Fruit fly (Drosophila melanogaster) whole organism, embryonic: ENCODE measurements around the gene HipHop.

Experiments
- Abd-B ChIP-seq: fragments of 200-800 bp; sonication (Bioruptor generic); optimal IDR thresholded peaks from 2 replicates; lab custom pipeline; 2018; ENCODE audit warnings: missing biosample characterization, mild to moderate bottlenecking, missing genetic modification characterization, moderate library complexity
- B-H1 ChIP-seq: fragments of 200-800 bp; sonication (Bioruptor generic); IDR thresholded peaks from 3 replicates; pipeline ENCODE4 v1.3.6; 2022; ENCODE audit warnings: missing biosample characterization, missing genetic modification characterization
- CG10321 ChIP-seq: fragments of 200-800 bp; sonication (Bioruptor generic); IDR thresholded peaks from 2 replicates; pipeline ENCODE4 v1.3.6; 2022; ENCODE audit warnings: missing biosample characterization, missing genetic modification characterization
- CG10462 ChIP-seq: fragments of 200-800 bp; sonication (Bioruptor generic); optimal IDR thresholded peaks from 2 replicates; lab custom pipeline; 2016; ENCODE audit warnings: missing biosample characterization, missing genetic modification characterization
- CG11504 ChIP-seq: fragments of 200-800 bp; sonication (Bioruptor generic); optimal IDR thresholded peaks from 3 replicates; lab custom pipeline; 2019; ENCODE audit warnings: missing biosample characterization, mild to moderate bottlenecking, missing genetic modification characterization, moderate library complexity
- CG11696 ChIP-seq: fragments of 200-800 bp; sonication (Bioruptor generic); IDR thresholded peaks from 2 replicates; pipeline ENCODE4 v1.3.6; 2022; ENCODE audit warnings: missing biosample characterization, missing genetic modification characterization
- CG12071 ChIP-seq: fragments of 200-800 bp; sonication (Bioruptor generic); optimal IDR thresholded peaks from 3 replicates; lab custom pipeline; 2018; ENCODE audit warnings: missing biosample characterization, mild to moderate bottlenecking, missing genetic modification characterization
- CG12769 ChIP-seq: fragments of 200-800 bp; sonication (Bioruptor generic); optimal IDR thresholded peaks from 2 replicates; lab custom pipeline; 2019; ENCODE audit warnings: missing biosample characterization, mild to moderate bottlenecking, missing genetic modification characterization, moderate library complexity
- CG15479 ChIP-seq: fragments of 200-800 bp; sonication (Bioruptor generic); optimal IDR thresholded peaks from 3 replicates; lab custom pipeline; 2019; ENCODE audit warnings: missing biosample characterization, mild to moderate bottlenecking, missing genetic modification characterization, moderate library complexity
- CG15514 ChIP-seq: fragments of 200-800 bp; sonication (Bioruptor generic); optimal IDR thresholded peaks from 3 replicates; lab custom pipeline; 2017; ENCODE audit warnings: missing biosample characterization, missing genetic modification characterization, mild to moderate bottlenecking, moderate library complexity, missing genetic modification reagents
- CG15601 ChIP-seq: fragments of 200-800 bp; sonication (Bioruptor generic); optimal IDR thresholded peaks from 3 replicates; lab custom pipeline; 2019; ENCODE audit warnings: missing biosample characterization, mild to moderate bottlenecking, missing genetic modification characterization, moderate library complexity
- CG1603 ChIP-seq: fragments of 200-800 bp; sonication (Bioruptor generic); optimal IDR thresholded peaks from 2 replicates; lab custom pipeline; 2019; ENCODE audit warnings: missing biosample characterization, mild to moderate bottlenecking, missing genetic modification characterization, moderate library complexity
- CG16815 ChIP-seq: fragments of 200-800 bp; sonication (Bioruptor generic); optimal IDR thresholded peaks from 3 replicates; lab custom pipeline; 2017; ENCODE audit warnings: missing biosample characterization, mild to moderate bottlenecking, missing genetic modification characterization
- CG17568 ChIP-seq: fragments of 200-800 bp; sonication (Bioruptor generic); optimal IDR thresholded peaks from 2 replicates; lab custom pipeline; 2018; ENCODE audit warnings: missing biosample characterization, mild to moderate bottlenecking, missing genetic modification characterization, moderate library complexity
- CG17612 ChIP-seq: fragments of 200-800 bp; sonication (Bioruptor generic); IDR thresholded peaks from 2 replicates; pipeline ENCODE4 v1.3.6; 2022; ENCODE audit warnings: missing biosample characterization, missing genetic modification characterization
- CG17829 ChIP-seq: fragments of 200-800 bp; optimal IDR thresholded peaks from 2 replicates; lab custom pipeline; 2019; ENCODE audit warnings: missing biosample characterization, mild to moderate bottlenecking, missing genetic modification characterization, moderate library complexity
- CG17912 ChIP-seq: fragments of 200-800 bp; sonication (Bioruptor generic); optimal IDR thresholded peaks from 2 replicates; lab custom pipeline; 2018; ENCODE audit warnings: missing biosample characterization, mild to moderate bottlenecking, missing genetic modification characterization
- CG2129 ChIP-seq: fragments of 200-800 bp; sonication (Bioruptor generic); IDR thresholded peaks from 2 replicates; pipeline ENCODE4 v1.3.6; 2022; ENCODE audit warnings: missing biosample characterization, missing genetic modification characterization; ENCODE audit not compliant: partially characterized antibody
- CG3065 ChIP-seq: fragments of 200-800 bp; sonication (Bioruptor generic); optimal IDR thresholded peaks from 2 replicates; lab custom pipeline; 2016; ENCODE audit warnings: missing biosample characterization, missing genetic modification characterization
- CG31388 ChIP-seq: fragments of 200-800 bp; sonication (Bioruptor generic); optimal IDR thresholded peaks from 2 replicates; lab custom pipeline; 2016; ENCODE audit warnings: missing biosample characterization, missing genetic modification characterization
- CG6854 ChIP-seq: fragments of 200-800 bp; sonication (Bioruptor generic); optimal IDR thresholded peaks from 3 replicates; lab custom pipeline; 2017; ENCODE audit warnings: missing biosample characterization, mild to moderate bottlenecking, missing genetic modification characterization
- CG7839 ChIP-seq: fragments of 200-800 bp; sonication (Bioruptor generic); optimal IDR thresholded peaks from 3 replicates; lab custom pipeline; 2018; ENCODE audit warnings: missing biosample characterization, mild to moderate bottlenecking, missing genetic modification characterization, moderate library complexity
- CG7987 ChIP-seq: fragments of 200-800 bp; sonication (Bioruptor generic); optimal IDR thresholded peaks from 2 replicates; lab custom pipeline; 2018; ENCODE audit warnings: missing biosample characterization, mild to moderate bottlenecking, missing genetic modification characterization, moderate library complexity
- CG8290 ChIP-seq, 3 experiments: fragments of 200-800 bp; sonication (Bioruptor generic); optimal IDR thresholded peaks; 2 replicates each; lab custom pipeline; 2016 to 2019; ENCODE audit warnings: missing biosample characterization in 3 of 3, missing genetic modification characterization in 3 of 3, mild to moderate bottlenecking in 2 of 3, moderate library complexity in 1 of 3
- Deaf1 ChIP-seq: fragments of 200-800 bp; optimal IDR thresholded peaks from 3 replicates; lab custom pipeline; 2019; ENCODE audit warnings: missing biosample characterization, mild to moderate bottlenecking, missing genetic modification characterization, moderate library complexity
- Dll ChIP-seq: fragments of 200-800 bp; sonication (Bioruptor generic); IDR thresholded peaks from 4 replicates; pipeline ENCODE4 v1.3.6; 2022; ENCODE audit warnings: missing biosample characterization, missing genetic modification characterization; ENCODE audit not compliant: partially characterized antibody
- Doc3 ChIP-seq: fragments of 200-800 bp; sonication (Bioruptor generic); IDR thresholded peaks from 3 replicates; pipeline ENCODE4 v1.3.6; 2022; ENCODE audit warnings: missing biosample characterization, missing genetic modification characterization; ENCODE audit not compliant: partially characterized antibody
- Fer1 ChIP-seq: fragments of 200-800 bp; sonication (Bioruptor generic); optimal IDR thresholded peaks from 2 replicates; lab custom pipeline; 2017; ENCODE audit warnings: missing biosample characterization, mild to moderate bottlenecking, missing genetic modification characterization
- H2.0 ChIP-seq: fragments of 200-800 bp; sonication (Bioruptor generic); IDR thresholded peaks from 2 replicates; pipeline ENCODE4 v1.3.6; 2022; ENCODE audit warnings: missing biosample characterization, missing genetic modification characterization
- Hr3 ChIP-seq: fragments of 200-800 bp; sonication (Bioruptor generic); optimal IDR thresholded peaks from 3 replicates; lab custom pipeline; 2016; ENCODE audit warnings: missing biosample characterization, missing genetic modification characterization
- Med ChIP-seq: fragments of 200-800 bp; sonication (Bioruptor generic); peaks from one replicate; lab custom pipeline; 2016; ENCODE audit warnings: missing biosample characterization, missing genetic modification characterization, mild to moderate bottlenecking, inconsistent platforms, moderate library complexity
- Ssrp ChIP-seq: fragments of 200-800 bp; sonication (Bioruptor generic); optimal IDR thresholded peaks from 2 replicates; lab custom pipeline; 2018; ENCODE audit warnings: missing biosample characterization, mild to moderate bottlenecking, missing genetic modification characterization, moderate library complexity
- Trl ChIP-seq, 3 experiments: fragments of >200 bp in 2 of 3; fragments of 200-800 bp in 1 of 3; sonication (Bioruptor generic) in 1 of 3; optimal IDR thresholded peaks; 2 replicates in 1 of 3; 3 replicates in 2 of 3; lab custom pipeline; 2016 to 2017; ENCODE audit warnings: missing biosample characterization in 1 of 3, missing genetic modification characterization in 1 of 3
- al ChIP-seq: fragments of 200-800 bp; sonication (Bioruptor generic); IDR thresholded peaks from 2 replicates; pipeline ENCODE4 v1.3.6; 2022; ENCODE audit warnings: missing biosample characterization, missing genetic modification characterization
- bowl ChIP-seq: fragments of 200-800 bp; sonication (Bioruptor generic); IDR thresholded peaks from 2 replicates; pipeline ENCODE4 v1.3.6; 2022; ENCODE audit warnings: missing biosample characterization, missing genetic modification characterization
- ci ChIP-seq: fragments of 200-800 bp; sonication (Bioruptor generic); IDR thresholded peaks from 3 replicates; pipeline ENCODE4 v1.3.6; 2022; ENCODE audit warnings: missing biosample characterization, missing genetic modification characterization
- ems ChIP-seq: fragments of 200-800 bp; sonication (Bioruptor generic); optimal IDR thresholded peaks from 3 replicates; lab custom pipeline; 2016; ENCODE audit warnings: missing biosample characterization, missing genetic modification characterization
- eyg ChIP-seq: fragments of 200-800 bp; sonication (Bioruptor generic); optimal IDR thresholded peaks from 3 replicates; lab custom pipeline; 2016; ENCODE audit warnings: missing biosample characterization, missing genetic modification characterization
- fd102C ChIP-seq: fragments of 200-800 bp; sonication (Bioruptor generic); optimal IDR thresholded peaks from 2 replicates; lab custom pipeline; 2018; ENCODE audit warnings: missing biosample characterization, mild to moderate bottlenecking, missing genetic modification characterization, moderate library complexity
- fd96Cb ChIP-seq: fragments of 200-800 bp; sonication (Bioruptor generic); optimal IDR thresholded peaks from 2 replicates; lab custom pipeline; 2018; ENCODE audit warnings: missing biosample characterization, mild to moderate bottlenecking, missing genetic modification characterization, moderate library complexity
- ftz-f1 ChIP-seq: fragments of 200-800 bp; sonication (Bioruptor generic); optimal IDR thresholded peaks from 2 replicates; lab custom pipeline; 2016; ENCODE audit warnings: missing biosample characterization, missing genetic modification characterization
- fu2 ChIP-seq: fragments of 200-800 bp; sonication (Bioruptor generic); optimal IDR thresholded peaks from 2 replicates; lab custom pipeline; 2016; ENCODE audit warnings: missing biosample characterization, missing genetic modification characterization
- gcm ChIP-seq: fragments of 200-800 bp; sonication (Bioruptor generic); optimal IDR thresholded peaks from 2 replicates; lab custom pipeline; 2019; ENCODE audit warnings: missing biosample characterization, mild to moderate bottlenecking, missing genetic modification characterization, moderate library complexity
- grau ChIP-seq: fragments of 200-800 bp; optimal IDR thresholded peaks from 3 replicates; lab custom pipeline; 2019; ENCODE audit warnings: missing biosample characterization, mild to moderate bottlenecking, missing genetic modification characterization, moderate library complexity
- ind ChIP-seq: fragments of 200-800 bp; sonication (Bioruptor generic); optimal IDR thresholded peaks from 3 replicates; lab custom pipeline; 2016; ENCODE audit warnings: missing biosample characterization, missing genetic modification characterization
- peb ChIP-seq: fragments of 200-800 bp; sonication (Bioruptor generic); IDR thresholded peaks from 2 replicates; pipeline ENCODE4 v1.3.6; 2022; ENCODE audit warnings: missing biosample characterization, missing genetic modification characterization
- pros ChIP-seq: fragments of 200-800 bp; sonication (Bioruptor generic); optimal IDR thresholded peaks from 3 replicates; lab custom pipeline; 2019; ENCODE audit warnings: missing biosample characterization, mild to moderate bottlenecking, missing genetic modification characterization, moderate library complexity
- sisA ChIP-seq: fragments of 200-800 bp; sonication (Bioruptor generic); IDR thresholded peaks from 2 replicates; pipeline ENCODE4 v1.3.6; 2022; ENCODE audit warnings: missing biosample characterization, missing genetic modification characterization
- slbo ChIP-seq: fragments of 200-800 bp; sonication (Bioruptor generic); IDR thresholded peaks from 2 replicates; pipeline ENCODE4 v1.3.6; 2022; ENCODE audit warnings: missing biosample characterization, missing genetic modification characterization
- z ChIP-seq: fragments of 200-800 bp; sonication (Bioruptor generic); IDR thresholded peaks from 3 replicates; pipeline ENCODE4 v1.3.6; 2022; ENCODE audit warnings: missing biosample characterization, missing genetic modification characterization

Gene HipHop

dm6 chr3L:18787882-18788281 is 33.1 kb upstream of the HipHop start (continued):
- TF ChIP-seq al (GFP tag; lab: Robert Waterston, UW) = no peak
- no peak for TF ChIP-seq CG17829 (tag; lab: Kevin White, UChicago)
- peak; percentile 64 for TF ChIP-seq Med (GFP tag; lab: Kevin White, UChicago)
- TF ChIP-seq gcm (GFP tag; lab: Kevin White, UChicago) = no peak
- TF ChIP-seq H2.0 = no peak
- TF ChIP-seq CG8290 (GFP tag; optimal IDR thresholded peaks at IDR 0.05; lab: Kevin White, UChicago) = no peak
- TF ChIP-seq CG8290 (tag; optimal IDR thresholded peaks at IDR 0.05; lab: Kevin White, UChicago) = peak in 1 of 2 experiments; percentile 1
- TF ChIP-seq Hr3 (GFP tag; lab: Kevin White, UChicago) = peak; percentile 78
- TF ChIP-seq CG3065 = no peak
- no peak for TF ChIP-seq CG17612
- TF ChIP-seq sisA (GFP tag; lab: Robert Waterston, UW) = no peak
- no peak for TF ChIP-seq CG17912 (GFP tag; lab: Kevin White, UChicago)
- TF ChIP-seq CG15479 (GFP tag; lab: Kevin White, UChicago) = no peak
- TF ChIP-seq CG1603 (tag; lab: Kevin White, UChicago) = no peak
- TF ChIP-seq CG7839 (tag; lab: Kevin White, UChicago) = no peak
- TF ChIP-seq slbo = no peak
- TF ChIP-seq CG12071 (GFP tag; lab: Kevin White, UChicago) = peak; percentile 20
- no peak for TF ChIP-seq CG31388 (GFP tag; lab: Kevin White, UChicago)
- TF ChIP-seq z (GFP tag; lab: Robert Waterston, UW) = 0 out of 3 replicates have a peak, but pooled peaks have one; percentile 34
- TF ChIP-seq CG12769 = peak; percentile 16
- TF ChIP-seq Deaf1 (tag; lab: Kevin White, UChicago) = peak; percentile 78
- TF ChIP-seq eyg (GFP tag; lab: Kevin White, UChicago) = no peak
- no peak for TF ChIP-seq CG17568
- TF ChIP-seq CG10321 (GFP tag; lab: Robert Waterston, UW) = peak; percentile 66; the same call in 1 of the 2 replicates
- no peak; the same call in 2 of the 3 replicates for TF ChIP-seq B-H1 (GFP tag; lab: Robert Waterston, UW)
- no peak for TF ChIP-seq peb (GFP tag; lab: Robert Waterston, UW)
- no peak for TF ChIP-seq Doc3
- TF ChIP-seq Ssrp (tag; lab: Kevin White, UChicago) = no peak
- TF ChIP-seq CG10462 = no peak
- TF ChIP-seq bowl = 0 out of 2 replicates have a peak, but pooled peaks have one; percentile 16
- no peak for TF ChIP-seq Abd-B (GFP tag; lab: Kevin White, UChicago)
- TF ChIP-seq fu2 (GFP tag; lab: Kevin White, UChicago) = no peak
- peak; percentile 70 for TF ChIP-seq ftz-f1 (GFP tag; lab: Kevin White, UChicago)
- no peak for TF ChIP-seq Dll (GFP tag; lab: Robert Waterston, UW)
- no peak for TF ChIP-seq ind (GFP tag; lab: Kevin White, UChicago)
- TF ChIP-seq CG6854 (GFP tag; lab: Kevin White, UChicago) = no peak
- TF ChIP-seq ci (GFP tag; lab: Robert Waterston, UW) = 0 out of 3 replicates have a peak, but pooled peaks have one; percentile 51
- TF ChIP-seq CG15601 (tag; lab: Kevin White, UChicago) = no peak
- TF ChIP-seq CG11696 (GFP tag; lab: Robert Waterston, UW) = no peak
- TF ChIP-seq Trl (optimal IDR thresholded peaks at IDR 0.05; lab: Kevin White, UChicago) = peak; percentile 55 to 74
- no peak for TF ChIP-seq Trl (GFP tag; optimal IDR thresholded peaks at IDR 0.05; lab: Kevin White, UChicago)
- no peak for TF ChIP-seq fd102C (GFP tag; lab: Kevin White, UChicago)
- no peak for TF ChIP-seq CG7987 (GFP tag; lab: Kevin White, UChicago)
- no peak for TF ChIP-seq pros
- TF ChIP-seq CG2129 (GFP tag; lab: Robert Waterston, UW) = no peak
- TF ChIP-seq fd96Cb (tag; lab: Kevin White, UChicago) = no peak
- TF ChIP-seq Fer1 (GFP tag; lab: Kevin White, UChicago) = no peak
- no peak for TF ChIP-seq grau (tag; lab: Kevin White, UChicago)
- no peak for TF ChIP-seq ems
- no peak for TF ChIP-seq CG15514 (GFP tag; lab: Kevin White, UChicago)
- no peak for TF ChIP-seq CG11504 (tag; lab: Kevin White, UChicago)
- TF ChIP-seq CG16815 (GFP tag; lab: Kevin White, UChicago) = no peak
